Worm (Caenorhabditis elegans): ENCODE results near the gene gstk-1.

The gstk-1 gene

ce11 chrII:9703601-9704000, 47.1 kb downstream of the gstk-1 start, which contains the start of gene mop-25.2:
TSS of gene mop-25.2 (minus strand) at chrII:9703701.
- TF ChIP-seq ces-1 (GFP tag; optimal IDR thresholded peaks at IDR 0.05) (no peak), unc-62 (GFP tag; optimal IDR thresholded peaks at IDR 0.05) (no peak), unc-39 (tag; optimal IDR thresholded peaks at IDR 0.05) (no peak), nhr-12 (tag; optimal IDR thresholded peaks at IDR 0.05) (no peak), ham-2 (GFP tag; optimal IDR thresholded peaks at IDR 0.05) (no peak), nhr-237 (tag; optimal IDR thresholded peaks at IDR 0.05) (no peak), ceh-39 (tag; optimal IDR thresholded peaks at IDR 0.05) (no peak), M03D4.4 (tag; optimal IDR thresholded peaks at IDR 0.05) (no peak), blmp-1 (tag; optimal IDR thresholded peaks at IDR 0.05) (no peak), bed-3 (GFP tag; optimal IDR thresholded peaks at IDR 0.05) (no peak), lin-32 (GFP tag; optimal IDR thresholded peaks at IDR 0.05) (no peak), zip-8 (tag; optimal IDR thresholded peaks at IDR 0.05) (no peak)

- no peak for TF ChIP-seq nhr-237 (tag; optimal IDR thresholded peaks at IDR 0.05)
- TF ChIP-seq lin-32 (GFP tag; optimal IDR thresholded peaks at IDR 0.05): no peak
- TF ChIP-seq ham-2 (GFP tag; optimal IDR thresholded peaks at IDR 0.05): no peak
- no peak for TF ChIP-seq cnd-1 (tag; optimal IDR thresholded peaks at IDR 0.05)
- no peak for TF ChIP-seq ceh-39 (tag; optimal IDR thresholded peaks at IDR 0.05)
- TF ChIP-seq sem-2 (GFP tag; optimal IDR thresholded peaks at IDR 0.05): no peak
- no peak for TF ChIP-seq pha-4 (tag; optimal IDR thresholded peaks at IDR 0.05)
- no peak for TF ChIP-seq lin-13 (tag; optimal IDR thresholded peaks at IDR 0.05)
- no peak for TF ChIP-seq bed-3 (GFP tag; optimal IDR thresholded peaks at IDR 0.05)
- TF ChIP-seq unc-62 (GFP tag; optimal IDR thresholded peaks at IDR 0.05): no peak
- no peak for TF ChIP-seq zip-8 (tag; optimal IDR thresholded peaks at IDR 0.05)
- TF ChIP-seq lsy-2 (tag; optimal IDR thresholded peaks at IDR 0.05): no peak
- no peak for TF ChIP-seq hlh-1 (tag; optimal IDR thresholded peaks at IDR 0.05)
- TF ChIP-seq elt-1 (tag; optimal IDR thresholded peaks at IDR 0.05; ENCODE audit: borderline replicate concordance, insufficient read depth): no peak
- no peak for TF ChIP-seq nhr-12 (tag; optimal IDR thresholded peaks at IDR 0.05)
Measured at ce11 chrII:9704746-9705145, 48.2 kb downstream of the gstk-1 start, which contains the start of gene Y53C12A.10. TSS of gene Y53C12A.10 (minus strand) at chrII:9704846.

ce11 chrII:9706207-9706606, 49.7 kb downstream of the gstk-1 start, which contains the start of gene Y53C12A.3:
TSS of gene Y53C12A.3 (minus strand) at chrII:9706240.
- TF ChIP-seq mep-1 (tag; optimal IDR thresholded peaks at IDR 0.05) (peak; percentile 31), ham-2 (GFP tag; optimal IDR thresholded peaks at IDR 0.05) (no peak), ceh-83 (GFP tag; optimal IDR thresholded peaks at IDR 0.05) (no peak), unc-62 (GFP tag; optimal IDR thresholded peaks at IDR 0.05) (no peak), unc-39 (tag; optimal IDR thresholded peaks at IDR 0.05) (no peak), nhr-237 (tag; optimal IDR thresholded peaks at IDR 0.05) (peak; percentile 43), flh-1 (GFP tag; optimal IDR thresholded peaks at IDR 0.05) (no peak), mab-5 (tag; optimal IDR thresholded peaks at IDR 0.05) (no peak), bed-3 (GFP tag; optimal IDR thresholded peaks at IDR 0.05) (no peak), elt-1 (tag; optimal IDR thresholded peaks at IDR 0.05; ENCODE audit: borderline replicate concordance, insufficient read depth) (no peak), elt-3 (tag; optimal IDR thresholded peaks at IDR 0.05) (no peak), hlh-1 (tag; optimal IDR thresholded peaks at IDR 0.05) (no peak), lsy-2 (tag; optimal IDR thresholded peaks at IDR 0.05) (peak; percentile 51), sptf-1 (tag; optimal IDR thresholded peaks at IDR 0.05) (no peak), tbx-8 (GFP tag; optimal IDR thresholded peaks at IDR 0.05) (no peak), ztf-11 (tag; optimal IDR thresholded peaks at IDR 0.05) (no peak), ces-1 (GFP tag; optimal IDR thresholded peaks at IDR 0.05) (peak; percentile 29), lin-32 (GFP tag; optimal IDR thresholded peaks at IDR 0.05) (no peak), ceh-43 (GFP tag; optimal IDR thresholded peaks at IDR 0.05) (no peak), pha-4 (tag; optimal IDR thresholded peaks at IDR 0.05) (no peak), sem-2 (GFP tag; optimal IDR thresholded peaks at IDR 0.05) (no peak), M03D4.4 (tag; optimal IDR thresholded peaks at IDR 0.05) (no peak), nhr-2 (tag; optimal IDR thresholded peaks at IDR 0.05) (peak; percentile 11), mls-2 (tag; optimal IDR thresholded peaks at IDR 0.05) (no peak)

Data from whole organism, mixed stage, embryonic.